Worm (Caenorhabditis elegans) whole organism, young adult: ENCODE measurements around the gene ptr-22.
A peak's percentile ranks its signal among the peaks of the same experiment; 100 is the strongest.

Experiments used
- B0019.2 ChIP-seq: fragments of 200-800 bp; sonication (Bioruptor generic); conservative IDR thresholded peaks from 2 replicates; pipeline ENCODE4 v1.3.6; 2022; ENCODE audit warnings: missing genetic modification reagents, missing genetic modification characterization, missing compliant biosample characterization
- B0261.1 ChIP-seq: sonication (generic microtip); optimal IDR thresholded peaks from 2 replicates; lab custom pipeline; 2016; ENCODE audit warnings: mild to moderate bottlenecking, missing genetic modification characterization, moderate library complexity, missing compliant biosample characterization
- B0336.3 ChIP-seq: fragments of 200-800 bp; sonication (Bioruptor generic); IDR thresholded peaks from 2 replicates; pipeline ENCODE4 v1.3.6; 2022; ENCODE audit warnings: missing genetic modification characterization, missing compliant biosample characterization
- F37B4.10 ChIP-seq: fragments of 200-800 bp; sonication (Bioruptor generic); IDR thresholded peaks from 2 replicates; pipeline ENCODE4 v1.3.6; 2022; ENCODE audit warnings: missing genetic modification characterization, missing compliant biosample characterization
- F57A8.1 ChIP-seq: fragments of 200-800 bp; sonication (Bioruptor generic); optimal IDR thresholded peaks from 2 replicates; lab custom pipeline; 2018; ENCODE audit warnings: mild to moderate bottlenecking, missing genetic modification characterization, moderate library complexity, missing compliant biosample characterization
- Y53G8AR.9 ChIP-seq: fragments of 200-800 bp; sonication (Bioruptor generic); conservative IDR thresholded peaks from 2 replicates; pipeline ENCODE4 v1.3.6; 2022; ENCODE audit warnings: missing genetic modification reagents, missing genetic modification characterization, missing compliant biosample characterization
- Y79H2A.3 ChIP-seq: fragments of 200-800 bp; sonication (Bioruptor generic); conservative IDR thresholded peaks from 2 replicates; pipeline ENCODE4 v1.3.6; 2022; ENCODE audit warnings: missing genetic modification reagents, missing genetic modification characterization, missing compliant biosample characterization
- Y95B8A.8 ChIP-seq: fragments of 200-800 bp; sonication (Bioruptor generic); IDR thresholded peaks from 2 replicates; pipeline ENCODE4 v1.3.6; 2022; ENCODE audit warnings: missing genetic modification reagents, missing genetic modification characterization, missing compliant biosample characterization
- aptf-2 ChIP-seq: fragments of 200-800 bp; sonication (Bioruptor generic); conservative IDR thresholded peaks from 2 replicates; pipeline ENCODE4 v1.3.6; 2022; ENCODE audit warnings: missing genetic modification reagents, missing genetic modification characterization, missing compliant biosample characterization
- aptf-3 ChIP-seq: fragments of 200-800 bp; sonication (Bioruptor generic); IDR thresholded peaks from 2 replicates; pipeline ENCODE4 v1.3.6; 2022; ENCODE audit warnings: missing genetic modification characterization, missing compliant biosample characterization
- attf-5 ChIP-seq: fragments of 200-800 bp; sonication (Bioruptor generic); optimal IDR thresholded peaks from 2 replicates; lab custom pipeline; 2018; ENCODE audit warnings: mild to moderate bottlenecking, missing genetic modification characterization, missing compliant biosample characterization
- bed-1 ChIP-seq: fragments of 200-800 bp; sonication (Bioruptor generic); IDR thresholded peaks from 2 replicates; pipeline ENCODE4 v1.3.6; 2022; ENCODE audit warnings: missing genetic modification reagents, missing genetic modification characterization, missing compliant biosample characterization
- ceh-100 ChIP-seq: fragments of 200-800 bp; sonication (Bioruptor generic); IDR thresholded peaks from 2 replicates; pipeline ENCODE4 v1.3.6; 2022; ENCODE audit warnings: missing genetic modification reagents, missing genetic modification characterization, missing compliant biosample characterization
- ceh-27 ChIP-seq: fragments of 200-800 bp; sonication (Bioruptor generic); optimal IDR thresholded peaks from 2 replicates; lab custom pipeline; 2018; ENCODE audit warnings: mild to moderate bottlenecking, missing genetic modification characterization, moderate library complexity, missing compliant biosample characterization
- chd-7 ChIP-seq: sonication (generic microtip); optimal IDR thresholded peaks from 2 replicates; lab custom pipeline; 2016; ENCODE audit warnings: mild to moderate bottlenecking, missing genetic modification characterization, moderate library complexity, missing compliant biosample characterization
- dpff-1 ChIP-seq: sonication (generic microtip); optimal IDR thresholded peaks from 2 replicates; lab custom pipeline; 2017; ENCODE audit warnings: mild to moderate bottlenecking, missing genetic modification characterization, missing compliant biosample characterization
- efl-1 ChIP-seq: fragments of 150-350 bp; optimal IDR thresholded peaks from 2 replicates; lab custom pipeline; 2014; ENCODE audit warnings: missing biosample characterization, missing genetic modification reagents, missing genetic modification characterization
- egl-18 ChIP-seq: fragments of 200-800 bp; sonication (Bioruptor generic); IDR thresholded peaks from 2 replicates; pipeline ENCODE4 v1.3.6; 2022; ENCODE audit warnings: missing genetic modification reagents, missing genetic modification characterization, missing compliant biosample characterization
- egl-44 ChIP-seq: fragments of 200-800 bp; sonication (Bioruptor generic); IDR thresholded peaks from 2 replicates; pipeline ENCODE4 v1.3.6; 2022; ENCODE audit warnings: missing genetic modification reagents, missing genetic modification characterization, missing compliant biosample characterization
- fkh-3 ChIP-seq: sonication (generic microtip); optimal IDR thresholded peaks from 2 replicates; lab custom pipeline; 2016; ENCODE audit warnings: mild to moderate bottlenecking, missing genetic modification characterization, missing compliant biosample characterization
- gei-17 ChIP-seq: fragments of 200-800 bp; sonication (Bioruptor generic); optimal IDR thresholded peaks from 2 replicates; lab custom pipeline; 2018; ENCODE audit warnings: mild to moderate bottlenecking, missing genetic modification characterization, missing compliant biosample characterization
- hsf-1 ChIP-seq: fragments of 200-800 bp; sonication (Bioruptor generic); IDR thresholded peaks from 2 replicates; pipeline ENCODE4 v1.3.6; 2022; ENCODE audit warnings: missing genetic modification reagents, missing genetic modification characterization, missing compliant biosample characterization
- lag-1 ChIP-seq: fragments of 200-800 bp; sonication (Bioruptor generic); IDR thresholded peaks from 2 replicates; pipeline ENCODE4 v1.3.6; 2022; ENCODE audit warnings: missing genetic modification reagents, missing genetic modification characterization, missing compliant biosample characterization
- let-526 ChIP-seq: fragments of 200-800 bp; sonication (Bioruptor generic); IDR thresholded peaks from 2 replicates; pipeline ENCODE4 v1.3.6; 2022; ENCODE audit warnings: missing genetic modification reagents, missing genetic modification characterization, missing compliant biosample characterization
- let-607 ChIP-seq, 2 experiments: fragments of 200-800 bp in 1 of 2; sonication (Bioruptor generic) in 1 of 2; sonication (generic microtip) in 1 of 2; optimal IDR thresholded peaks; 2 replicates each; lab custom pipeline; 2016 to 2018; ENCODE audit warnings: mild to moderate bottlenecking in 2 of 2, missing compliant biosample characterization in 2 of 2, missing genetic modification characterization in 2 of 2, moderate library complexity in 2 of 2, missing genotype in 1 of 2
- lin-26 ChIP-seq: fragments of 200-800 bp; sonication (Bioruptor generic); IDR thresholded peaks from 2 replicates; pipeline ENCODE4 v1.3.6; 2022; ENCODE audit warnings: missing genetic modification reagents, missing genetic modification characterization, missing compliant biosample characterization
- lin-54 ChIP-seq: fragments of 200-800 bp; sonication (Bioruptor generic); optimal IDR thresholded peaks from 2 replicates; lab custom pipeline; 2018; ENCODE audit warnings: mild to moderate bottlenecking, missing genetic modification characterization, missing compliant biosample characterization
- lsl-1 ChIP-seq: fragments of 200-800 bp; sonication (Bioruptor generic); optimal IDR thresholded peaks from 2 replicates; lab custom pipeline; 2018; ENCODE audit warnings: mild to moderate bottlenecking, missing genetic modification characterization, moderate library complexity, missing compliant biosample characterization
- lsy-27 ChIP-seq: sonication (generic microtip); optimal IDR thresholded peaks from 2 replicates; lab custom pipeline; 2017; ENCODE audit warnings: missing genetic modification characterization, mild to moderate bottlenecking, missing compliant biosample characterization, antibody characterized with exemption, missing genotype, borderline replicate concordance; ENCODE audit not compliant: insufficient read depth
- madf-10 ChIP-seq: sonication (generic microtip); optimal IDR thresholded peaks from 2 replicates; lab custom pipeline; 2016; ENCODE audit warnings: mild to moderate bottlenecking, missing genetic modification characterization, missing compliant biosample characterization
- madf-8 ChIP-seq: fragments of 200-800 bp; sonication (Bioruptor generic); conservative IDR thresholded peaks from 2 replicates; pipeline ENCODE4 v1.3.6; 2022; ENCODE audit warnings: missing genetic modification reagents, missing genetic modification characterization, missing compliant biosample characterization
- mcd-1 ChIP-seq: fragments of 200-800 bp; sonication (Bioruptor generic); IDR thresholded peaks from 2 replicates; pipeline ENCODE4 v1.3.6; 2022; ENCODE audit warnings: missing genetic modification reagents, missing genetic modification characterization, missing compliant biosample characterization
- nfya-1 ChIP-seq: sonication (generic microtip); optimal IDR thresholded peaks from 2 replicates; lab custom pipeline; 2017; ENCODE audit warnings: antibody characterized with exemption, missing compliant biosample characterization, missing genetic modification characterization, borderline replicate concordance; ENCODE audit not compliant: insufficient read depth
- nhr-120 ChIP-seq: fragments of 200-800 bp; sonication (Bioruptor generic); IDR thresholded peaks from 2 replicates; pipeline ENCODE4 v1.3.6; 2022; ENCODE audit warnings: missing genetic modification characterization, missing compliant biosample characterization
- nhr-80 ChIP-seq: sonication (generic microtip); optimal IDR thresholded peaks from 2 replicates; lab custom pipeline; 2016; ENCODE audit warnings: missing genetic modification characterization, missing compliant biosample characterization
- nhr-90 ChIP-seq: sonication (generic microtip); optimal IDR thresholded peaks from 2 replicates; lab custom pipeline; 2016; ENCODE audit warnings: missing genotype, mild to moderate bottlenecking, missing genetic modification characterization, missing compliant biosample characterization
- pbrm-1 ChIP-seq: fragments of 200-800 bp; sonication (Bioruptor generic); IDR thresholded peaks from 2 replicates; pipeline ENCODE4 v1.3.6; 2022; ENCODE audit warnings: missing genetic modification reagents, missing genetic modification characterization, missing compliant biosample characterization
- pha-4 ChIP-seq: fragments of 150-350 bp; sonication (generic microtip); optimal IDR thresholded peaks from 2 replicates; lab custom pipeline; 2014; ENCODE audit warnings: missing biosample characterization, missing genetic modification reagents, missing genetic modification characterization
- rpc-1 ChIP-seq, 2 experiments: fragments of 150-350 bp in 1 of 2; sonication (generic microtip) in 1 of 2; optimal IDR thresholded peaks; 2 replicates each; lab custom pipeline; 2014 to 2018; ENCODE audit warnings: missing biosample characterization in 1 of 2, missing genetic modification characterization in 1 of 2, missing genetic modification reagents in 1 of 2, missing genotype in 1 of 2
- sdz-38 ChIP-seq: sonication (generic microtip); optimal IDR thresholded peaks from 2 replicates; lab custom pipeline; 2016; ENCODE audit warnings: missing genotype, missing genetic modification characterization, missing compliant biosample characterization
- sea-2 ChIP-seq: fragments of 200-800 bp; sonication (Bioruptor generic); IDR thresholded peaks from 2 replicates; pipeline ENCODE4 v1.3.6; 2022; ENCODE audit warnings: missing genetic modification characterization, missing compliant biosample characterization
- snpc-1.1 ChIP-seq: sonication (generic microtip); optimal IDR thresholded peaks from 2 replicates; lab custom pipeline; 2017; ENCODE audit warnings: missing genetic modification characterization, mild to moderate bottlenecking, missing compliant biosample characterization, antibody characterized with exemption, moderate library complexity, missing genotype, missing genetic modification reagents; ENCODE audit not compliant: insufficient read depth
- sptf-2 ChIP-seq: fragments of 200-800 bp; sonication (Bioruptor generic); optimal IDR thresholded peaks from 2 replicates; lab custom pipeline; 2018; ENCODE audit warnings: mild to moderate bottlenecking, missing genetic modification characterization, missing compliant biosample characterization
- tlf-1 ChIP-seq: fragments of 200-800 bp; sonication (Bioruptor generic); optimal IDR thresholded peaks from 2 replicates; lab custom pipeline; 2018; ENCODE audit warnings: mild to moderate bottlenecking, missing genetic modification characterization, missing compliant biosample characterization
- ztf-18 ChIP-seq: sonication (generic microtip); optimal IDR thresholded peaks from 2 replicates; lab custom pipeline; 2016; ENCODE audit warnings: missing genotype, mild to moderate bottlenecking, missing genetic modification characterization, missing compliant biosample characterization
- ztf-26 ChIP-seq: sonication (generic microtip); optimal IDR thresholded peaks from 2 replicates; lab custom pipeline; 2017; ENCODE audit warnings: missing genetic modification characterization, missing compliant biosample characterization
- ztf-6 ChIP-seq: fragments of 200-800 bp; sonication (Bioruptor generic); IDR thresholded peaks from 2 replicates; pipeline ENCODE4 v1.3.6; 2022; ENCODE audit warnings: missing genetic modification reagents, missing genetic modification characterization, missing compliant biosample characterization

The ptr-22 gene

DNA sequence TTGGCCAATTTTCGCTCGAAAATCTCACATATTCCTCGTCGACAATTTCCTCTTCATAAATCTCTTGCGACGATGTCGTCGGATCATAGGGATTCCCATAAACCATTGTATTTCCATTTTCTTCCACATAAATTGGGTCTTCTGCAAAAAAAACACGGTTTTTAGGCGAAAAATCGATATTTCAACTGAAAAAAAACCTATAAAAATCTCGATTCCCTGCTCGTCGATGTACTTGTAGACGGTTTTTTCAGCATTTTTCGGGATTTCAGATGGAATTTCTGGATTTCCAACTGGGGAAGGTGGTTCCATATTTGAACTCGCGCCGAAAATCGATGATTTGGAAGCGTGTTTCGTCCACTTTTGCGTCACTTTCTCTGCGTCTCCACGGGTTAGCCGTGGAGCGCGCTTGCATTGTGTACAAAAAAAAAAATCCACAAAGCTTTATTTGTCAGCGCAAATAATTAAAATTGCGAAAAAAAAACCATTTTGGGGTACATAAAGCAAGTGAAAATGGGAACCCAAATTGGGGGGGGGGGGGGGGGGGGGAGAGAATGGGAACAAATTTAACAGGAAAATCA, 36.4 kb upstream of the ptr-22 start, which contains the start of gene Y39B6A.43 (continued):
- no peak for TF ChIP-seq sdz-38 (tag; lab: Kevin White, UChicago)
- peak; percentile 22 for TF ChIP-seq lsy-27 (tag; lab: Kevin White, UChicago)
- TF ChIP-seq nfya-1 (tag; lab: Kevin White, UChicago): no peak
- TF ChIP-seq aptf-3: peak; percentile 90
- peak; percentile 97 for TF ChIP-seq B0336.3 (GFP tag; lab: Robert Waterston, UW)
- TF ChIP-seq ceh-100 (GFP tag; lab: Robert Waterston, UW): peak; percentile 87
- peak; percentile 49 for TF ChIP-seq dpff-1 (tag; lab: Kevin White, UChicago)
- peak; percentile 93 for TF ChIP-seq egl-18 (GFP tag; lab: Robert Waterston, UW)
- TF ChIP-seq lag-1 (GFP tag; lab: Robert Waterston, UW): 0 out of 2 replicates have a peak, but pooled peaks have one; percentile 50
- peak; percentile 91 for TF ChIP-seq B0019.2 (GFP tag; lab: Robert Waterston, UW)
- TF ChIP-seq lin-54 (GFP tag; lab: Kevin White, UChicago): peak; percentile 99
- TF ChIP-seq mcd-1: peak; percentile 100
- peak; percentile 85 for TF ChIP-seq lin-26 (GFP tag; lab: Robert Waterston, UW)
- TF ChIP-seq chd-7 (tag; lab: Kevin White, UChicago): peak; percentile 97
- TF ChIP-seq gei-17: peak; percentile 81
- peak; percentile 82 to 87 for TF ChIP-seq let-607 (tag; optimal IDR thresholded peaks at IDR 0.05; lab: Kevin White, UChicago)
- TF ChIP-seq sea-2: peak; percentile 82; the same call in 1 of the 2 replicates
- TF ChIP-seq sptf-2 (GFP tag; lab: Kevin White, UChicago): no peak
- TF ChIP-seq nhr-120: peak; percentile 91; the same call in 1 of the 2 replicates
- TF ChIP-seq Y53G8AR.9 (GFP tag; lab: Robert Waterston, UW): peak; percentile 99
- peak; percentile 94 for TF ChIP-seq efl-1
- TF ChIP-seq nhr-90 (tag; lab: Kevin White, UChicago): peak; percentile 59
- peak; percentile 72; the same call in 1 of the 2 replicates for TF ChIP-seq egl-44
- TF ChIP-seq pha-4 (tag; lab: Kevin White, UChicago): peak; percentile 100
- peak; percentile 90 for TF ChIP-seq ztf-18 (tag; lab: Kevin White, UChicago)
- TF ChIP-seq pbrm-1: peak; percentile 99
- peak; percentile 90 for TF ChIP-seq lsl-1 (GFP tag; lab: Kevin White, UChicago)
- peak; percentile 58; the same call in 1 of the 2 replicates for TF ChIP-seq aptf-2 (GFP tag; lab: Robert Waterston, UW)
- peak; percentile 49 for TF ChIP-seq B0261.1 (tag; lab: Kevin White, UChicago)
- TF ChIP-seq F37B4.10: peak; percentile 96
- peak; percentile 42 for TF ChIP-seq F57A8.1 (GFP tag; lab: Kevin White, UChicago)
- TF ChIP-seq rpc-1 (optimal IDR thresholded peaks at IDR 0.05; lab: Kevin White, UChicago): no peak
- TF ChIP-seq rpc-1 (tag; optimal IDR thresholded peaks at IDR 0.05; lab: Kevin White, UChicago): peak; percentile 4
- 0 out of 2 replicates have a peak, but pooled peaks have one; percentile 78 for TF ChIP-seq bed-1 (GFP tag; lab: Robert Waterston, UW)
- no peak for TF ChIP-seq fkh-3
- peak; percentile 97 for TF ChIP-seq ceh-27 (GFP tag; lab: Kevin White, UChicago)
- TF ChIP-seq madf-8 (GFP tag; lab: Robert Waterston, UW): peak; percentile 88
- peak; percentile 88 for TF ChIP-seq madf-10 (tag; lab: Kevin White, UChicago)
- TF ChIP-seq nhr-80: peak; percentile 67
- TF ChIP-seq Y79H2A.3 (GFP tag; lab: Robert Waterston, UW): peak; percentile 97
- peak; percentile 97 for TF ChIP-seq ztf-26
- TF ChIP-seq tlf-1 (GFP tag; lab: Kevin White, UChicago): peak; percentile 98
- peak; percentile 64 for TF ChIP-seq snpc-1.1 (tag; lab: Kevin White, UChicago)
- peak; percentile 80; the same call in 1 of the 2 replicates for TF ChIP-seq ztf-6 (GFP tag; lab: Robert Waterston, UW)
- peak; percentile 99 for TF ChIP-seq attf-5
- TF ChIP-seq hsf-1: peak; percentile 86
- peak; percentile 98 for TF ChIP-seq let-526 (GFP tag; lab: Robert Waterston, UW)
- peak; percentile 98 for TF ChIP-seq Y95B8A.8 (GFP tag; lab: Robert Waterston, UW)
